Fruit fly (Drosophila melanogaster) whole organism, embryonic: ENCODE results near the gene Prtl99C.

Source experiments
- Antp ChIP-seq: fragments of 200-800 bp; sonication (Bioruptor generic); optimal IDR thresholded peaks from 3 replicates; lab custom pipeline; 2016; ENCODE audit warnings: missing biosample characterization, missing genetic modification characterization
- CG10274 ChIP-seq: fragments of 200-800 bp; sonication (Bioruptor generic); optimal IDR thresholded peaks from 3 replicates; lab custom pipeline; 2017; ENCODE audit warnings: missing biosample characterization, mild to moderate bottlenecking, missing genetic modification characterization
- CG10462 ChIP-seq: fragments of 200-800 bp; sonication (Bioruptor generic); optimal IDR thresholded peaks from 2 replicates; lab custom pipeline; 2016; ENCODE audit warnings: missing biosample characterization, missing genetic modification characterization
- CG10654 ChIP-seq: fragments of 200-800 bp; sonication (Bioruptor generic); optimal IDR thresholded peaks from 2 replicates; lab custom pipeline; 2016; ENCODE audit warnings: missing biosample characterization, missing genetic modification characterization
- CG10979 ChIP-seq: fragments of 200-800 bp; sonication (Bioruptor generic); optimal IDR thresholded peaks from 2 replicates; lab custom pipeline; 2018; ENCODE audit warnings: missing biosample characterization, mild to moderate bottlenecking, missing genetic modification characterization, moderate library complexity
- CG12104 ChIP-seq: fragments of 200-800 bp; sonication (Bioruptor generic); optimal IDR thresholded peaks from 3 replicates; lab custom pipeline; 2016; ENCODE audit warnings: missing biosample characterization, missing genetic modification characterization
- CG13424 ChIP-seq: fragments of 200-800 bp; sonication (Bioruptor generic); optimal IDR thresholded peaks from 2 replicates; lab custom pipeline; 2019; ENCODE audit warnings: missing biosample characterization, mild to moderate bottlenecking, missing genetic modification characterization, moderate library complexity
- CG1602 ChIP-seq: fragments of 200-800 bp; sonication (Bioruptor generic); optimal IDR thresholded peaks from 3 replicates; lab custom pipeline; 2016; ENCODE audit warnings: missing biosample characterization, missing genetic modification characterization
- CG1603 ChIP-seq: fragments of 200-800 bp; sonication (Bioruptor generic); optimal IDR thresholded peaks from 2 replicates; lab custom pipeline; 2019; ENCODE audit warnings: missing biosample characterization, mild to moderate bottlenecking, missing genetic modification characterization, moderate library complexity
- CG16779 ChIP-seq: fragments of 200-800 bp; sonication (Bioruptor generic); IDR thresholded peaks from 2 replicates; pipeline ENCODE4 v1.3.6; 2022; ENCODE audit warnings: missing biosample characterization, missing genetic modification characterization
- CG17359 ChIP-seq: fragments of 200-800 bp; sonication (Bioruptor generic); optimal IDR thresholded peaks from 3 replicates; lab custom pipeline; 2018; ENCODE audit warnings: missing biosample characterization, mild to moderate bottlenecking, missing genetic modification characterization, moderate library complexity
- CG17829 ChIP-seq: fragments of 200-800 bp; optimal IDR thresholded peaks from 2 replicates; lab custom pipeline; 2019; ENCODE audit warnings: missing biosample characterization, mild to moderate bottlenecking, missing genetic modification characterization, moderate library complexity
- CG32532 ChIP-seq: fragments of 200-800 bp; sonication (Bioruptor generic); IDR thresholded peaks from 2 replicates; pipeline ENCODE4 v1.3.6; 2022; ENCODE audit warnings: missing biosample characterization, missing genetic modification characterization
- CG3838 ChIP-seq: fragments of 200-800 bp; sonication (Bioruptor generic); optimal IDR thresholded peaks from 3 replicates; lab custom pipeline; 2016; ENCODE audit warnings: missing biosample characterization, missing genetic modification characterization
- CG4404 ChIP-seq: fragments of 200-800 bp; sonication (Bioruptor generic); IDR thresholded peaks from 2 replicates; pipeline ENCODE4 v1.3.6; 2022; ENCODE audit warnings: missing biosample characterization, missing genetic modification characterization
- CG4424 ChIP-seq: fragments of 200-800 bp; sonication (Bioruptor generic); optimal IDR thresholded peaks from 3 replicates; lab custom pipeline; 2016; ENCODE audit warnings: missing biosample characterization, missing genetic modification characterization
- CG4730 ChIP-seq: fragments of 200-800 bp; sonication (Bioruptor generic); IDR thresholded peaks from 2 replicates; pipeline ENCODE4 v1.3.6; 2022; ENCODE audit warnings: missing biosample characterization, missing genetic modification characterization
- CG4854 ChIP-seq: fragments of 200-800 bp; sonication (Bioruptor generic); optimal IDR thresholded peaks from 2 replicates; lab custom pipeline; 2016; ENCODE audit warnings: missing biosample characterization, missing genetic modification characterization, inconsistent platforms
- CG6791 ChIP-seq: fragments of 200-800 bp; sonication (Bioruptor generic); IDR thresholded peaks from 3 replicates; pipeline ENCODE4 v1.3.6; 2022; ENCODE audit warnings: missing biosample characterization, missing genetic modification characterization; ENCODE audit not compliant: partially characterized antibody
- CG6813 ChIP-seq: fragments of 200-800 bp; sonication (Bioruptor generic); optimal IDR thresholded peaks from 2 replicates; lab custom pipeline; 2017; ENCODE audit warnings: missing biosample characterization, missing genetic modification characterization, mild to moderate bottlenecking, moderate library complexity, missing genetic modification reagents
- CG6854 ChIP-seq: fragments of 200-800 bp; sonication (Bioruptor generic); optimal IDR thresholded peaks from 3 replicates; lab custom pipeline; 2017; ENCODE audit warnings: missing biosample characterization, mild to moderate bottlenecking, missing genetic modification characterization
- CG7745 ChIP-seq: fragments of 200-800 bp; sonication (Bioruptor generic); optimal IDR thresholded peaks from 2 replicates; lab custom pipeline; 2018; ENCODE audit warnings: missing biosample characterization, mild to moderate bottlenecking, missing genetic modification characterization, moderate library complexity
- CG8290 ChIP-seq, 3 experiments: fragments of 200-800 bp; sonication (Bioruptor generic); optimal IDR thresholded peaks; 2 replicates each; lab custom pipeline; 2016 to 2019; ENCODE audit warnings: missing biosample characterization in 3 of 3, missing genetic modification characterization in 3 of 3, mild to moderate bottlenecking in 2 of 3, moderate library complexity in 1 of 3
- CG8478 ChIP-seq: fragments of >200 bp; optimal IDR thresholded peaks from 2 replicates; lab custom pipeline; 2018
- CTCF ChIP-seq: fragments of 200-800 bp; sonication (Bioruptor generic); optimal IDR thresholded peaks from 2 replicates; lab custom pipeline; 2017; ENCODE audit warnings: missing biosample characterization, mild to moderate bottlenecking, missing genetic modification characterization, moderate library complexity
- HLH3B ChIP-seq: fragments of 200-800 bp; sonication (Bioruptor generic); IDR thresholded peaks from 2 replicates; pipeline ENCODE4 v1.3.6; 2022; ENCODE audit warnings: missing biosample characterization, missing genetic modification characterization
- Hand ChIP-seq: fragments of 200-800 bp; sonication (Bioruptor generic); optimal IDR thresholded peaks from 2 replicates; lab custom pipeline; 2017; ENCODE audit warnings: mild to moderate bottlenecking, missing biosample characterization, missing genetic modification reagents, missing genetic modification characterization
- Mad ChIP-seq: fragments of 200-800 bp; sonication (Bioruptor generic); optimal IDR thresholded peaks from 2 replicates; lab custom pipeline; 2016; ENCODE audit warnings: missing biosample characterization, missing genetic modification characterization
- Med ChIP-seq: fragments of 200-800 bp; sonication (Bioruptor generic); peaks from one replicate; lab custom pipeline; 2016; ENCODE audit warnings: missing biosample characterization, missing genetic modification characterization, mild to moderate bottlenecking, inconsistent platforms, moderate library complexity
- NK7.1 ChIP-seq: fragments of 200-800 bp; sonication (Bioruptor generic); optimal IDR thresholded peaks from 3 replicates; lab custom pipeline; 2016; ENCODE audit warnings: missing biosample characterization, missing genetic modification characterization
- PHDP ChIP-seq: fragments of 200-800 bp; sonication (Bioruptor generic); optimal IDR thresholded peaks from 3 replicates; lab custom pipeline; 2018; ENCODE audit warnings: missing biosample characterization, mild to moderate bottlenecking, missing genetic modification characterization, moderate library complexity
- Ptx1 ChIP-seq: fragments of 200-800 bp; sonication (Bioruptor generic); IDR thresholded peaks from 2 replicates; pipeline ENCODE4 v1.3.6; 2022; ENCODE audit warnings: missing biosample characterization, missing genetic modification characterization
- Side ChIP-seq: fragments of 200-800 bp; sonication (Bioruptor generic); optimal IDR thresholded peaks from 2 replicates; lab custom pipeline; 2016; ENCODE audit warnings: missing biosample characterization, missing genetic modification characterization
- Sry-δ ChIP-seq: fragments of 200-800 bp; sonication (Bioruptor generic); optimal IDR thresholded peaks from 2 replicates; lab custom pipeline; 2016; ENCODE audit warnings: missing biosample characterization, missing genetic modification characterization
- bowl ChIP-seq: fragments of 200-800 bp; sonication (Bioruptor generic); IDR thresholded peaks from 2 replicates; pipeline ENCODE4 v1.3.6; 2022; ENCODE audit warnings: missing biosample characterization, missing genetic modification characterization
- bsh ChIP-seq, 2 experiments: fragments of 200-800 bp; sonication (Bioruptor generic); optimal IDR thresholded peaks; 2 replicates each; lab custom pipeline; 2017 to 2018; ENCODE audit warnings: mild to moderate bottlenecking in 2 of 2, missing biosample characterization in 2 of 2, missing genetic modification characterization in 2 of 2, moderate library complexity in 1 of 2
- chinmo ChIP-seq: fragments of 200-800 bp; sonication (Bioruptor generic); IDR thresholded peaks from 4 replicates; pipeline ENCODE4 v1.3.6; 2022; ENCODE audit warnings: missing biosample characterization, missing genetic modification characterization; ENCODE audit not compliant: partially characterized antibody
- dmrt11E ChIP-seq: fragments of 200-800 bp; sonication (Bioruptor generic); optimal IDR thresholded peaks from 3 replicates; lab custom pipeline; 2018; ENCODE audit warnings: missing biosample characterization, mild to moderate bottlenecking, missing genetic modification characterization, moderate library complexity
- dysf ChIP-seq: fragments of 200-800 bp; sonication (Bioruptor generic); IDR thresholded peaks from 3 replicates; pipeline ENCODE4 v1.3.6; 2022; ENCODE audit warnings: missing biosample characterization, missing genetic modification characterization
- exex ChIP-seq: fragments of 200-800 bp; sonication (Bioruptor generic); optimal IDR thresholded peaks from 4 replicates; lab custom pipeline; 2018; ENCODE audit warnings: missing biosample characterization, mild to moderate bottlenecking, missing genetic modification characterization, moderate library complexity
- fru ChIP-seq: fragments of >200 bp; optimal IDR thresholded peaks from 2 replicates; lab custom pipeline; 2017
- h ChIP-seq: fragments of >200 bp; optimal IDR thresholded peaks from 2 replicates; lab custom pipeline; 2017
- jumu ChIP-seq: fragments of 200-800 bp; sonication (Bioruptor generic); optimal IDR thresholded peaks from 3 replicates; lab custom pipeline; 2016; ENCODE audit warnings: missing biosample characterization, missing genetic modification characterization
- maf-S ChIP-seq: fragments of 200-800 bp; sonication (Bioruptor generic); optimal IDR thresholded peaks from 2 replicates; lab custom pipeline; 2016; ENCODE audit warnings: missing biosample characterization, missing genetic modification characterization
- pho ChIP-seq: fragments of 200-800 bp; sonication (Bioruptor generic); optimal IDR thresholded peaks from 2 replicates; lab custom pipeline; 2016; ENCODE audit warnings: missing biosample characterization, missing genetic modification characterization
- pros ChIP-seq: fragments of 200-800 bp; sonication (Bioruptor generic); optimal IDR thresholded peaks from 3 replicates; lab custom pipeline; 2019; ENCODE audit warnings: missing biosample characterization, mild to moderate bottlenecking, missing genetic modification characterization, moderate library complexity
- schlank ChIP-seq: fragments of 200-800 bp; sonication (Bioruptor generic); optimal IDR thresholded peaks from 2 replicates; lab custom pipeline; 2018; ENCODE audit warnings: missing biosample characterization, mild to moderate bottlenecking, missing genetic modification characterization
- sd ChIP-seq: fragments of 200-800 bp; sonication (Bioruptor generic); optimal IDR thresholded peaks from 3 replicates; lab custom pipeline; 2018; ENCODE audit warnings: missing biosample characterization, mild to moderate bottlenecking, missing genetic modification characterization, moderate library complexity
- slp2 ChIP-seq: fragments of 200-800 bp; sonication (Bioruptor generic); optimal IDR thresholded peaks from 2 replicates; lab custom pipeline; 2016; ENCODE audit warnings: missing biosample characterization, missing genetic modification characterization
- sob ChIP-seq: fragments of 200-800 bp; sonication (Bioruptor generic); IDR thresholded peaks from 2 replicates; pipeline ENCODE4 v1.3.6; 2022; ENCODE audit warnings: missing biosample characterization, missing genetic modification characterization
- sqz ChIP-seq: fragments of 200-800 bp; sonication (Bioruptor generic); optimal IDR thresholded peaks from 3 replicates; lab custom pipeline; 2018; ENCODE audit warnings: missing biosample characterization, mild to moderate bottlenecking, missing genetic modification characterization
- stc ChIP-seq: fragments of 200-800 bp; sonication (Bioruptor generic); IDR thresholded peaks from 2 replicates; pipeline ENCODE4 v1.3.6; 2022; ENCODE audit warnings: missing biosample characterization, missing genetic modification characterization
- zfh1 ChIP-seq: fragments of 200-800 bp; sonication (Bioruptor generic); IDR thresholded peaks from 3 replicates; pipeline ENCODE4 v1.3.6; 2022; ENCODE audit warnings: missing biosample characterization, missing genetic modification characterization

Prtl99C gene

DNA sequence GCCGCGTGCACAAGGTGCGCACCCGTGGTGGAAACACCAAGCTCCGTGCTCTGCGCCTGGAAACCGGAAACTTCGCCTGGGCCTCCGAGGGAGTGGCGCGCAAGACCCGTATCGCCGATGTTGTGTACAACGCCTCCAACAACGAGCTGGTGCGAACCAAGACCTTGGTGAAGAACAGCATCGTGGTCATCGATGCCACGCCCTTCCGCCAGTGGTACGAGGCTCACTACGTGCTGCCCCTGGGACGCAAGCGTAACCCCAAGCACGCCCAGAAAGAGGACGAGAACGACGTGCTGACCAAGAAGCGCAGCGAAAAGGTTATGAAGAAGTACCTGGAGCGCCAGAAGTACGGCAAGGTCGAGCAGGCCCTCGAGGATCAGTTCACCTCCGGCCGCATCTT is 27.0 kb downstream of the Prtl99C start:
- TF ChIP-seq dysf (0 out of 3 replicates have a peak, but pooled peaks have one; percentile 33), sd (tag; lab: Kevin White, UChicago) (no peak), CG4424 (GFP tag; lab: Kevin White, UChicago) (no peak), CG6791 (GFP tag; lab: Robert Waterston, UW) (0 out of 3 replicates have a peak, but pooled peaks have one; percentile 25), slp2 (no peak), CG3838 (no peak), fru (lab: Kevin White, UChicago) (no peak), dmrt11E (no peak), Sry-δ (GFP tag; lab: Kevin White, UChicago) (no peak), CG10462 (no peak), CG17359 (tag; lab: Kevin White, UChicago) (no peak), CG4854 (GFP tag; lab: Kevin White, UChicago) (no peak), CG16779 (GFP tag; lab: Robert Waterston, UW) (peak; percentile 28; the same call in 1 of the 2 replicates), CG4404 (GFP tag; lab: Robert Waterston, UW) (no peak), HLH3B (GFP tag; lab: Robert Waterston, UW) (no peak), CG10274 (GFP tag; lab: Kevin White, UChicago) (no peak), chinmo (0 out of 4 replicates have a peak, but pooled peaks have one; percentile 22), CG32532 (GFP tag; lab: Robert Waterston, UW) (0 out of 2 replicates have a peak, but pooled peaks have one; percentile 11), CG10979 (tag; lab: Kevin White, UChicago) (no peak), CG8478 (no peak), CG8290 (GFP tag; optimal IDR thresholded peaks at IDR 0.05; lab: Kevin White, UChicago) (no peak), CG8290 (tag; optimal IDR thresholded peaks at IDR 0.05; lab: Kevin White, UChicago) (no peak), sob (GFP tag; lab: Robert Waterston, UW) (peak; percentile 15; the same call in 1 of the 2 replicates), zfh1 (GFP tag; lab: Robert Waterston, UW) (peak; percentile 11; the same call in 1 of the 3 replicates), Hand (GFP tag; lab: Kevin White, UChicago) (no peak), CG6813 (GFP tag; lab: Kevin White, UChicago) (no peak), CTCF (GFP tag; lab: Kevin White, UChicago) (no peak), pros (GFP tag; lab: Kevin White, UChicago) (no peak), CG4730 (GFP tag; lab: Robert Waterston, UW) (no peak), pho (no peak), Mad (GFP tag; lab: Kevin White, UChicago) (no peak), CG13424 (no peak), jumu (no peak), schlank (tag; lab: Kevin White, UChicago) (no peak), CG7745 (tag; lab: Kevin White, UChicago) (no peak), PHDP (tag; lab: Kevin White, UChicago) (no peak), CG17829 (tag; lab: Kevin White, UChicago) (no peak), CG1603 (tag; lab: Kevin White, UChicago) (no peak), CG12104 (no peak), stc (GFP tag; lab: Robert Waterston, UW) (no peak), sqz (GFP tag; lab: Kevin White, UChicago) (no peak), bowl (no peak), exex (tag; lab: Kevin White, UChicago) (no peak), h (lab: Kevin White, UChicago) (no peak), CG6854 (GFP tag; lab: Kevin White, UChicago) (no peak), Antp (no peak), CG10654 (GFP tag; lab: Kevin White, UChicago) (no peak), Ptx1 (GFP tag; lab: Robert Waterston, UW) (no peak), Med (GFP tag; lab: Kevin White, UChicago) (peak; percentile 70), Side (GFP tag; lab: Kevin White, UChicago) (no peak), NK7.1 (GFP tag; lab: Kevin White, UChicago) (no peak), maf-S (no peak), bsh (GFP tag; optimal IDR thresholded peaks at IDR 0.05; lab: Kevin White, UChicago) (no peak), CG1602 (GFP tag; lab: Kevin White, UChicago) (no peak)
